Fruit fly (Drosophila melanogaster) whole organism, pupa: ENCODE measurements around the gene CG4080.
A peak's percentile ranks its signal among the peaks of the same experiment; 100 is the strongest.

ENCODE experiments used
- CG10348 ChIP-seq: fragments of 200-800 bp; sonication (Bioruptor generic); IDR thresholded peaks from 2 replicates; pipeline ENCODE4 v1.3.6; 2022; ENCODE audit warnings: missing biosample characterization, missing genetic modification characterization
- CG12605 ChIP-seq: fragments of 200-800 bp; sonication (Bioruptor generic); IDR thresholded peaks from 2 replicates; pipeline ENCODE4 v1.3.6; 2022; ENCODE audit warnings: missing biosample characterization, missing genetic modification characterization
- CG13204 ChIP-seq: fragments of 200-800 bp; sonication (Bioruptor generic); optimal IDR thresholded peaks from 2 replicates; lab custom pipeline; 2018; ENCODE audit warnings: missing biosample characterization, mild to moderate bottlenecking, missing genetic modification characterization, moderate library complexity
- CG14655 ChIP-seq: fragments of 200-800 bp; sonication (Bioruptor generic); optimal IDR thresholded peaks from 3 replicates; lab custom pipeline; 2017; ENCODE audit warnings: mild to moderate bottlenecking, missing biosample characterization, missing genetic modification reagents, missing genetic modification characterization
- CG15710 ChIP-seq: fragments of 200-800 bp; sonication (Bioruptor generic); optimal IDR thresholded peaks from 2 replicates; lab custom pipeline; 2018; ENCODE audit warnings: missing biosample characterization, mild to moderate bottlenecking, missing genetic modification characterization, moderate library complexity
- CG17806 ChIP-seq: fragments of 200-800 bp; sonication (Bioruptor generic); optimal IDR thresholded peaks from 2 replicates; lab custom pipeline; 2018; ENCODE audit warnings: missing biosample characterization, mild to moderate bottlenecking, missing genetic modification characterization, moderate library complexity
- CG32121 ChIP-seq: fragments of 200-800 bp; sonication (Bioruptor generic); IDR thresholded peaks from 2 replicates; pipeline ENCODE4 v1.3.6; 2022; ENCODE audit warnings: missing biosample characterization, missing genetic modification characterization
- CG34367 ChIP-seq: fragments of 200-800 bp; sonication (Bioruptor generic); optimal IDR thresholded peaks from 2 replicates; lab custom pipeline; 2018; ENCODE audit warnings: missing biosample characterization, mild to moderate bottlenecking, missing genetic modification characterization
- CG4496 ChIP-seq: fragments of 200-800 bp; sonication (Bioruptor generic); IDR thresholded peaks from 3 replicates; pipeline ENCODE4 v1.3.6; 2022; ENCODE audit warnings: missing biosample characterization, missing genetic modification characterization
- CG8159 ChIP-seq: fragments of 200-800 bp; sonication (Bioruptor generic); optimal IDR thresholded peaks from 3 replicates; lab custom pipeline; 2018; ENCODE audit warnings: missing biosample characterization, mild to moderate bottlenecking, missing genetic modification characterization, moderate library complexity
- CG8301 ChIP-seq: fragments of 200-800 bp; sonication (Bioruptor generic); optimal IDR thresholded peaks from 2 replicates; lab custom pipeline; 2018; ENCODE audit warnings: missing biosample characterization, mild to moderate bottlenecking, missing genetic modification characterization
- CG9948 ChIP-seq: fragments of 200-800 bp; sonication (Bioruptor generic); optimal IDR thresholded peaks from 2 replicates; lab custom pipeline; 2018; ENCODE audit warnings: missing biosample characterization, mild to moderate bottlenecking, missing genetic modification characterization, moderate library complexity
- D1 ChIP-seq: fragments of 200-800 bp; sonication (Bioruptor generic); optimal IDR thresholded peaks from 2 replicates; lab custom pipeline; 2018; ENCODE audit warnings: missing biosample characterization, mild to moderate bottlenecking, missing genetic modification characterization, moderate library complexity
- EcR ChIP-seq: fragments of 200-800 bp; sonication (Bioruptor generic); optimal IDR thresholded peaks from 3 replicates; lab custom pipeline; 2019; ENCODE audit warnings: missing biosample characterization, missing genetic modification characterization, mild to moderate bottlenecking, moderate library complexity, missing genetic modification reagents
- Ets98B ChIP-seq: fragments of 200-800 bp; sonication (Bioruptor generic); IDR thresholded peaks from 2 replicates; pipeline ENCODE4 v1.3.6; 2022; ENCODE audit warnings: missing biosample characterization, missing genetic modification characterization
- Pif1A ChIP-seq: fragments of 200-800 bp; sonication (Bioruptor generic); optimal IDR thresholded peaks from 3 replicates; lab custom pipeline; 2016; ENCODE audit warnings: missing biosample characterization, missing genetic modification characterization
- Pif1B ChIP-seq: fragments of 200-800 bp; sonication (Bioruptor generic); optimal IDR thresholded peaks from 3 replicates; lab custom pipeline; 2016; ENCODE audit warnings: missing biosample characterization, missing genetic modification characterization
- Snoo ChIP-seq: fragments of 200-800 bp; sonication (Bioruptor generic); optimal IDR thresholded peaks from 3 replicates; lab custom pipeline; 2017; ENCODE audit warnings: missing biosample characterization, mild to moderate bottlenecking, missing genetic modification characterization, inconsistent platforms
- fd96Ca ChIP-seq: fragments of 200-800 bp; sonication (Bioruptor generic); IDR thresholded peaks from 3 replicates; pipeline ENCODE4 v1.3.6; 2022; ENCODE audit warnings: missing biosample characterization, missing genetic modification characterization
- gl ChIP-seq: fragments of 200-800 bp; sonication (Bioruptor generic); optimal IDR thresholded peaks from 2 replicates; lab custom pipeline; 2018; ENCODE audit warnings: missing biosample characterization, mild to moderate bottlenecking, missing genetic modification characterization
- rn ChIP-seq: fragments of 200-800 bp; sonication (Bioruptor generic); IDR thresholded peaks from 2 replicates; pipeline ENCODE4 v1.3.6; 2022; ENCODE audit warnings: missing biosample characterization, missing genetic modification characterization

CG4080 gene

dm6 chr3L:9367431-9367867 lies 31.6 kb downstream of the CG4080 start:
- TF ChIP-seq EcR (GFP tag; lab: Kevin White, UChicago): peak; percentile 3
- TF ChIP-seq CG8159 (tag; lab: Kevin White, UChicago): peak; percentile 53
- TF ChIP-seq CG13204: peak; percentile 47
- TF ChIP-seq Pif1B (GFP tag; lab: Kevin White, UChicago): peak; percentile 53
- TF ChIP-seq CG15710: peak; percentile 46
- peak; percentile 66 for TF ChIP-seq Pif1A (GFP tag; lab: Kevin White, UChicago)
- peak; percentile 72; the same call in 1 of the 3 replicates for TF ChIP-seq fd96Ca (GFP tag; lab: Robert Waterston, UW)
- TF ChIP-seq CG10348: no peak
- TF ChIP-seq CG8301 (tag; lab: Kevin White, UChicago): peak; percentile 51
- peak; percentile 19; the same call in 1 of the 2 replicates for TF ChIP-seq CG32121 (GFP tag; lab: Robert Waterston, UW)
- peak; percentile 67; the same call in 1 of the 2 replicates for TF ChIP-seq Ets98B (GFP tag; lab: Robert Waterston, UW)
- TF ChIP-seq rn (GFP tag; lab: Robert Waterston, UW): no peak
- TF ChIP-seq gl: peak; percentile 66
- TF ChIP-seq CG14655 (GFP tag; lab: Kevin White, UChicago): no peak
- peak; percentile 58 for TF ChIP-seq CG34367 (tag; lab: Kevin White, UChicago)
- TF ChIP-seq CG4496: peak; percentile 73; the same call in 2 of the 3 replicates
- peak; percentile 29 for TF ChIP-seq CG17806 (tag; lab: Kevin White, UChicago)
- peak; percentile 19 for TF ChIP-seq CG9948 (tag; lab: Kevin White, UChicago)
- no peak for TF ChIP-seq D1 (tag; lab: Kevin White, UChicago)
- TF ChIP-seq Snoo (tag; lab: Kevin White, UChicago): no peak
- TF ChIP-seq CG12605: peak; percentile 84

- TF ChIP-seq Ets98B (GFP tag; lab: Robert Waterston, UW) (no peak), CG10348 (no peak), rn (GFP tag; lab: Robert Waterston, UW) (no peak), D1 (tag; lab: Kevin White, UChicago) (no peak), CG32121 (GFP tag; lab: Robert Waterston, UW) (no peak), CG13204 (no peak), CG8301 (tag; lab: Kevin White, UChicago) (no peak), CG14655 (GFP tag; lab: Kevin White, UChicago) (no peak), Pif1A (GFP tag; lab: Kevin White, UChicago) (no peak), Snoo (tag; lab: Kevin White, UChicago) (no peak), CG9948 (tag; lab: Kevin White, UChicago) (no peak), CG15710 (no peak), CG4496 (no peak), CG34367 (tag; lab: Kevin White, UChicago) (no peak), gl (no peak)
- TF ChIP-seq, all 21 proteins: peak for 0
Measured at dm6 chr3L:9366850-9367430, 32.1 kb downstream of the CG4080 start, which contains the start of the genes Klp67A and CG4452. Klp67A (minus strand) TSS chr3L:9367046. CG4452 (plus strand) TSS chr3L:9367377.

DNA sequence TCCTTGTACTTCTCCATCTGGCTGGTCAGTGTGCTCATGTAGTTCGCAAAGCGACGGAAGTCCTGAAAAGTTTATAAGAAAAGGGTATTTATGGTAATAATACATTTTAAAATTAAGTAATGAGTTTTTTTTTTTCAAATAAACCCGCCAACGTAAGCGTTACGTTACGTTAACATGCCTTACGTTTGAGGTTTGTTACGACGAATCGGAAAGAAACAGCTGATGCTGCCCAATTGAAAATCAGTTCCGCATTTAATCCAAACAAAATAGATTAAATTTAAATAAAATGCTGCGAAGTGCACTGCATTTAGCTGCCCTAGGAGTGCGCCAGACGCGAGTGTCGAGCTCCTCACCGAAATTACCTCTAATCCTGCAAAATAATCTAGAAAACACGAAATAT lies 34.9 kb downstream of the CG4080 start, which contains the start of gene mRRF1:
Gene mRRF1 (plus strand): TSS at position 220 of the 400 bp plus-strand sequence.
- no peak for TF ChIP-seq CG15710

DNA sequence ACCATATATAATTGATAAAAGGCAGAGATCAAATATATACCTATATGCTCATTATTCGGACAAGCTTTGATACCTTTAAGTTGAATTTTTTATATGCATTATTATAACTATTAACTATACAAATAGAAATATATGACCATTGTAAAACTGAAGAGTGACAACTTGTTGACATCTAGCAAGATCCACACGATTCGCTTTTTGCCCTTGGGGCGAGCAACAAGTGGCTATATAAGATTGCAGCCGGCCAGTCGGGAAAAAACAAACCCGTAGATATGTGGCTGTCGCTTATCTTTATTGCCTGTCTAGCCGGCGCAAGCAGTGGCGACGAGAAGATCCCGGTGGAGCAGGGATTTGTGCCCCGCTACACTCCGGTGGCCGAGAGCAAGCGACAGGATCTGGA lies 37.1 kb downstream of the CG4080 start, which contains the start of gene CG34456:
Gene CG34456 (plus strand): TSS at position 215 of the 400 bp plus-strand sequence.
- TF ChIP-seq EcR (GFP tag; lab: Kevin White, UChicago) (peak; percentile 20), Pif1A (GFP tag; lab: Kevin White, UChicago) (no peak), Snoo (tag; lab: Kevin White, UChicago) (no peak), CG34367 (tag; lab: Kevin White, UChicago) (no peak), CG4496 (0 out of 3 replicates have a peak, but pooled peaks have one; percentile 41), CG9948 (tag; lab: Kevin White, UChicago) (no peak), CG32121 (GFP tag; lab: Robert Waterston, UW) (no peak), CG8159 (tag; lab: Kevin White, UChicago) (no peak)

DNA sequence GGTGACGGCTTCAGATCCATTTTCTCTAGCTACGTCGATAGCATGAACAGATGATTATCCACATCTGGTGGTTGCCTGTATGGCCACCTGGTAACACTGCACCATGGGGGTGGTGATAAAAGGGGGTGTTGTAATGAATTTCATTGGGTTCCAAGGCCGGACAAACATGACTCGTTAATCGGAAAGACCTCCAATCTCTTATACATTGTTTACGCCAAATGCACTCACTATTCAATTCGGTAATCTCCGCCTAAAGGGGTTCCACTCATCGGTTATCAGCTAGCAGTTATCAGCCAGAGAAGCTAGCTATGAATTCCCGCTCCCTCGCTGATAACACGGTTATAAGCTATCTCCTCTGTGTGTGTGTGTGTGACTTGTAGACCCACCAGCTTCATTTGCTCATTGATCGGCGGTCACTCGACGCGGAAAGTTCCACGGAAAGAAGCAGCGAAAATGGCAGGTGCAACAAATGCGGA lies 38.8 kb downstream of the CG4080 start, which contains the start of gene Pdxk:
Gene Pdxk (plus strand): TSS at position 100 of the 476 bp plus-strand sequence.
- TF ChIP-seq Ets98B (GFP tag; lab: Robert Waterston, UW) (peak; percentile 26; the same call in 1 of the 2 replicates), CG13204 (peak; percentile 13), CG32121 (GFP tag; lab: Robert Waterston, UW) (0 out of 2 replicates have a peak, but pooled peaks have one; percentile 31), gl (peak; percentile 38), CG10348 (no peak), CG8159 (tag; lab: Kevin White, UChicago) (no peak), EcR (GFP tag; lab: Kevin White, UChicago) (peak; percentile 66), CG4496 (peak; percentile 28; the same call in 1 of the 3 replicates), Snoo (tag; lab: Kevin White, UChicago) (peak; percentile 2)

DNA sequence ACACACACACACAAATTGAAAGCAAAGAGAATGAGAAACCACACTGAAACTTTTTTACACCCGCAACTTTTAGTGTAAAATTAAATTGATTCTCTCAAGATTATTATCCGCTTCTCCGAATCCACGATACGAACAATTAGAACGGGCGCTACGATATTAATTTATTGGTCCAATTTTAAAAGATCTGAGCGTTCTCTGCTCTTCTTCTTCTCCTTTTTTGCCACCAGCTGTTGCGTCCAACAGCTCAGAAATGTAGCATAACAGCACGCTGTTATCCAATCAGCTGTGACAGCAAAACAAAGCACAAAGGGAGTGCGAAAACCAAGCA lies 40.4 kb downstream of the CG4080 start, which contains the start of the genes UGP and Svip:
Gene UGP (minus strand): TSS at position 223 of the 328 bp plus-strand sequence.
Gene Svip (plus strand): TSS at position 287 of the 328 bp plus-strand sequence.
- no peak for TF ChIP-seq EcR (GFP tag; lab: Kevin White, UChicago)
- TF ChIP-seq gl: peak; percentile 21
- TF ChIP-seq fd96Ca (GFP tag; lab: Robert Waterston, UW): peak; percentile 73
- no peak for TF ChIP-seq rn (GFP tag; lab: Robert Waterston, UW)
- peak; percentile 47 for TF ChIP-seq Pif1B (GFP tag; lab: Kevin White, UChicago)
- no peak for TF ChIP-seq CG13204
- TF ChIP-seq CG4496: peak; percentile 68; the same call in 2 of the 3 replicates
- no peak for TF ChIP-seq CG34367 (tag; lab: Kevin White, UChicago)
- TF ChIP-seq Pif1A (GFP tag; lab: Kevin White, UChicago): peak; percentile 27
- no peak for TF ChIP-seq D1 (tag; lab: Kevin White, UChicago)
- TF ChIP-seq CG8301 (tag; lab: Kevin White, UChicago): peak; percentile 17
- TF ChIP-seq CG32121 (GFP tag; lab: Robert Waterston, UW): peak; percentile 56
- TF ChIP-seq CG17806 (tag; lab: Kevin White, UChicago): peak; percentile 4
- TF ChIP-seq CG10348: no peak
- TF ChIP-seq CG12605: peak; percentile 55; the same call in 1 of the 2 replicates
- TF ChIP-seq Snoo (tag; lab: Kevin White, UChicago): no peak
- no peak for TF ChIP-seq CG14655 (GFP tag; lab: Kevin White, UChicago)
- TF ChIP-seq Ets98B (GFP tag; lab: Robert Waterston, UW): peak; percentile 68
- no peak for TF ChIP-seq CG9948 (tag; lab: Kevin White, UChicago)
- TF ChIP-seq CG8159 (tag; lab: Kevin White, UChicago): no peak
- peak; percentile 3 for TF ChIP-seq CG15710
